Worm (Caenorhabditis elegans) whole organism, L2 larva: ENCODE data around the gene T24E12.10.

Experiments used
- alr-1 ChIP-seq: fragments of 150-350 bp; optimal IDR thresholded peaks from 2 replicates; lab custom pipeline; 2014; ENCODE audit warnings: missing biosample characterization, missing genetic modification characterization
- lin-39 ChIP-seq: fragments of 150-350 bp; optimal IDR thresholded peaks from 2 replicates; lab custom pipeline; 2014; ENCODE audit warnings: missing biosample characterization, missing genetic modification reagents, missing genetic modification characterization
- lsy-2 ChIP-seq, 2 experiments: fragments of 150-350 bp in 1 of 2; sonication (generic microtip) in 1 of 2; optimal IDR thresholded peaks; 2 replicates each; lab custom pipeline; 2014 to 2017; ENCODE audit warnings: missing biosample characterization in 2 of 2, missing genetic modification characterization in 2 of 2
- mdl-1 ChIP-seq, 2 experiments: fragments of 150-350 bp in 1 of 2; sonication (generic microtip) in 1 of 2; optimal IDR thresholded peaks; 2 replicates each; lab custom pipeline; 2017; ENCODE audit warnings: missing biosample characterization in 2 of 2, missing genetic modification characterization in 2 of 2
- nhr-12 ChIP-seq: fragments of 150-350 bp; optimal IDR thresholded peaks from 2 replicates; lab custom pipeline; 2014; ENCODE audit warnings: missing biosample characterization, missing genetic modification characterization
- unc-39 ChIP-seq: fragments of 150-350 bp; optimal IDR thresholded peaks from 2 replicates; lab custom pipeline; 2014; ENCODE audit warnings: missing biosample characterization, missing genetic modification characterization

DNA sequence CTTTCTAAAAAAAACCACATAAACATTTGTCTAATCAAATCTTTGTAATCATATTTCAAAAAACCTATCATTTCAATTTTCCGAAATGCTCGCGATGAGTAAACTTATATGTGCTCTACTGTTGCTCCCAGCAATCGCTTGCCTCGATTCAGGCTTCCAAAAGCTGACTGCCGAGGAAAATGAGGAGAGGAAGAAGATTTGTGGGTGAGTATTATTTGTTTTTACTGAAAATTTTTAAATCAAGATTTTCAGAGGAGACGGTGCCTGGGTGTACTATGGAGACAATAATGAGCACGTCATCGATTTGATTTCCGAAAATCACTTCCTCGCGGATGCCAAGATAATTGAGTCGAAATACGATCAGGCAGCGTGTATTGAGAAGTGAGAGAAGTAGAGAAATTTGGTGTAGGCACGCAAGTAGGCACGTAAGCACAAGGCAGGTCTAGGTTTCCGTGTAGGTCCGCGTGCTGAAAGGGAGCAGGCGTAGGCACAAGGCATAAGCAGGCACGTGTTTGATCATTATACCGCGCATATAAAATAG is 48.8 kb downstream of the T24E12.10 start, which contains the start of gene C46E10.1:
- TF ChIP-seq nhr-12 (tag; lab: Kevin White, UChicago) (no peak), mdl-1 (tag; optimal IDR thresholded peaks at IDR 0.05; lab: Kevin White, UChicago) (no peak), lsy-2 (tag; optimal IDR thresholded peaks at IDR 0.05; lab: Kevin White, UChicago) (no peak), alr-1 (tag; lab: Kevin White, UChicago) (no peak), lin-39 (tag; lab: Kevin White, UChicago) (no peak), unc-39 (tag; lab: Kevin White, UChicago) (no peak)
